Fruit fly (Drosophila melanogaster) whole organism, embryonic: ENCODE results near the gene Sptz.
A peak's percentile ranks its signal among the peaks of the same experiment; 100 is the strongest.

Experiments used
- Adf1 ChIP-seq: fragments of 200-800 bp; sonication (Bioruptor generic); IDR thresholded peaks from 2 replicates; pipeline ENCODE4 v1.3.6; 2022; ENCODE audit warnings: missing biosample characterization, missing genetic modification characterization
- CG10543 ChIP-seq: fragments of 200-800 bp; sonication (Bioruptor generic); optimal IDR thresholded peaks from 3 replicates; lab custom pipeline; 2017; ENCODE audit warnings: missing biosample characterization, mild to moderate bottlenecking, missing genetic modification characterization, moderate library complexity
- CG11398 ChIP-seq: fragments of 200-800 bp; sonication (Bioruptor generic); optimal IDR thresholded peaks from 2 replicates; lab custom pipeline; 2016; ENCODE audit warnings: missing biosample characterization, missing genetic modification characterization
- CG11504 ChIP-seq: fragments of 200-800 bp; sonication (Bioruptor generic); optimal IDR thresholded peaks from 3 replicates; lab custom pipeline; 2019; ENCODE audit warnings: missing biosample characterization, mild to moderate bottlenecking, missing genetic modification characterization, moderate library complexity
- CG12219 ChIP-seq: fragments of 200-800 bp; sonication (Bioruptor generic); optimal IDR thresholded peaks from 3 replicates; lab custom pipeline; 2018; ENCODE audit warnings: missing biosample characterization, mild to moderate bottlenecking, missing genetic modification characterization
- CG1233 ChIP-seq: fragments of 200-800 bp; sonication (Bioruptor generic); optimal IDR thresholded peaks from 4 replicates; lab custom pipeline; 2018; ENCODE audit warnings: missing biosample characterization, mild to moderate bottlenecking, missing genetic modification characterization
- CG13424 ChIP-seq: fragments of 200-800 bp; sonication (Bioruptor generic); optimal IDR thresholded peaks from 2 replicates; lab custom pipeline; 2019; ENCODE audit warnings: missing biosample characterization, mild to moderate bottlenecking, missing genetic modification characterization, moderate library complexity
- CG14667 ChIP-seq: fragments of 200-800 bp; sonication (Bioruptor generic); IDR thresholded peaks from 2 replicates; pipeline ENCODE4 v1.3.6; 2022; ENCODE audit warnings: missing biosample characterization, missing genetic modification characterization
- CG15073 ChIP-seq: fragments of 200-800 bp; sonication (Bioruptor generic); optimal IDR thresholded peaks from 2 replicates; lab custom pipeline; 2016; ENCODE audit warnings: missing biosample characterization, missing genetic modification characterization
- CG15514 ChIP-seq: fragments of 200-800 bp; sonication (Bioruptor generic); optimal IDR thresholded peaks from 3 replicates; lab custom pipeline; 2017; ENCODE audit warnings: missing biosample characterization, missing genetic modification characterization, mild to moderate bottlenecking, moderate library complexity, missing genetic modification reagents
- CG2120 ChIP-seq: fragments of 200-800 bp; sonication (Bioruptor generic); optimal IDR thresholded peaks from 3 replicates; lab custom pipeline; 2016; ENCODE audit warnings: missing biosample characterization, missing genetic modification characterization
- CG2199 ChIP-seq: fragments of 200-800 bp; sonication (Bioruptor generic); IDR thresholded peaks from 3 replicates; pipeline ENCODE4 v1.3.6; 2022; ENCODE audit warnings: missing biosample characterization, missing genetic modification characterization
- CG2678 ChIP-seq: fragments of 200-800 bp; sonication (Bioruptor generic); optimal IDR thresholded peaks from 3 replicates; lab custom pipeline; 2019; ENCODE audit warnings: missing biosample characterization, mild to moderate bottlenecking, missing genetic modification characterization, moderate library complexity
- CG32772 ChIP-seq: fragments of 200-800 bp; sonication (Bioruptor generic); IDR thresholded peaks from 2 replicates; pipeline ENCODE4 v1.3.6; 2022; ENCODE audit warnings: missing biosample characterization, missing genetic modification characterization
- CG3281 ChIP-seq: fragments of 200-800 bp; sonication (Bioruptor generic); optimal IDR thresholded peaks from 3 replicates; lab custom pipeline; 2017; ENCODE audit warnings: missing biosample characterization, mild to moderate bottlenecking, missing genetic modification characterization
- CG4328 ChIP-seq: fragments of 200-800 bp; sonication (Bioruptor generic); optimal IDR thresholded peaks from 3 replicates; lab custom pipeline; 2017; ENCODE audit warnings: missing biosample characterization, missing genetic modification reagents, missing genetic modification characterization
- CG6791 ChIP-seq: fragments of 200-800 bp; sonication (Bioruptor generic); IDR thresholded peaks from 3 replicates; pipeline ENCODE4 v1.3.6; 2022; ENCODE audit warnings: missing biosample characterization, missing genetic modification characterization; ENCODE audit not compliant: partially characterized antibody
- CG7357 ChIP-seq: fragments of 200-800 bp; sonication (Bioruptor generic); IDR thresholded peaks from 3 replicates; pipeline ENCODE4 v1.3.6; 2022; ENCODE audit warnings: missing biosample characterization, missing genetic modification characterization
- CHES-1-like ChIP-seq: fragments of 200-800 bp; sonication (Bioruptor generic); optimal IDR thresholded peaks from 2 replicates; lab custom pipeline; 2016; ENCODE audit warnings: missing biosample characterization, missing genetic modification characterization
- CTCF ChIP-seq: fragments of 200-800 bp; sonication (Bioruptor generic); optimal IDR thresholded peaks from 2 replicates; lab custom pipeline; 2017; ENCODE audit warnings: missing biosample characterization, mild to moderate bottlenecking, missing genetic modification characterization, moderate library complexity
- CkIIα-i1 ChIP-seq: fragments of 200-800 bp; sonication (Bioruptor generic); IDR thresholded peaks from 2 replicates; pipeline ENCODE4 v1.3.6; 2022; ENCODE audit warnings: missing biosample characterization, missing genetic modification characterization
- D19A ChIP-seq: fragments of 200-800 bp; optimal IDR thresholded peaks from 3 replicates; lab custom pipeline; 2019; ENCODE audit warnings: missing biosample characterization, mild to moderate bottlenecking, missing genetic modification characterization, moderate library complexity
- Doc2 ChIP-seq: fragments of 200-800 bp; sonication (Bioruptor generic); IDR thresholded peaks from 2 replicates; pipeline ENCODE4 v1.3.6; 2022; ENCODE audit warnings: missing biosample characterization, missing genetic modification characterization
- Dp ChIP-seq: fragments of 200-800 bp; sonication (Bioruptor generic); optimal IDR thresholded peaks from 2 replicates; lab custom pipeline; 2018; ENCODE audit warnings: missing biosample characterization, mild to moderate bottlenecking, missing genetic modification characterization, moderate library complexity
- Dref ChIP-seq: fragments of 200-800 bp; sonication (Bioruptor generic); IDR thresholded peaks from 2 replicates; pipeline ENCODE4 v1.3.6; 2022; ENCODE audit warnings: missing biosample characterization, missing genetic modification characterization
- Ets65A ChIP-seq: fragments of 200-800 bp; sonication (Bioruptor generic); peaks from one replicate; lab custom pipeline; 2016; ENCODE audit warnings: missing biosample characterization, missing genetic modification characterization
- HHEX ChIP-seq: fragments of 200-800 bp; sonication (Bioruptor generic); optimal IDR thresholded peaks from 3 replicates; lab custom pipeline; 2017; ENCODE audit warnings: missing biosample characterization, mild to moderate bottlenecking, missing genetic modification characterization, missing genetic modification reagents
- Hey ChIP-seq: fragments of 200-800 bp; sonication (Bioruptor generic); optimal IDR thresholded peaks from 3 replicates; lab custom pipeline; 2018; ENCODE audit warnings: missing biosample characterization, mild to moderate bottlenecking, missing genetic modification characterization
- Hmr ChIP-seq: fragments of 200-800 bp; sonication (Bioruptor generic); optimal IDR thresholded peaks from 3 replicates; lab custom pipeline; 2017; ENCODE audit warnings: mild to moderate bottlenecking, missing biosample characterization, missing genetic modification reagents, missing genetic modification characterization
- Max ChIP-seq: fragments of 200-800 bp; sonication (Bioruptor generic); optimal IDR thresholded peaks from 2 replicates; lab custom pipeline; 2016; ENCODE audit warnings: missing biosample characterization, mild to moderate bottlenecking, missing genetic modification characterization
- Med ChIP-seq: fragments of 200-800 bp; sonication (Bioruptor generic); peaks from one replicate; lab custom pipeline; 2016; ENCODE audit warnings: missing biosample characterization, missing genetic modification characterization, mild to moderate bottlenecking, inconsistent platforms, moderate library complexity
- Optix ChIP-seq: fragments of 200-800 bp; sonication (Bioruptor generic); IDR thresholded peaks from 3 replicates; pipeline ENCODE4 v1.3.6; 2022; ENCODE audit warnings: missing biosample characterization, missing genetic modification characterization
- Sry-δ ChIP-seq: fragments of 200-800 bp; sonication (Bioruptor generic); optimal IDR thresholded peaks from 2 replicates; lab custom pipeline; 2016; ENCODE audit warnings: missing biosample characterization, missing genetic modification characterization
- YL-1 ChIP-seq: fragments of 200-800 bp; sonication (Bioruptor generic); optimal IDR thresholded peaks from 3 replicates; lab custom pipeline; 2017; ENCODE audit warnings: missing biosample characterization, mild to moderate bottlenecking, missing genetic modification characterization
- ara ChIP-seq: fragments of 200-800 bp; sonication (Bioruptor generic); IDR thresholded peaks from 2 replicates; pipeline ENCODE4 v1.3.6; 2022; ENCODE audit warnings: missing biosample characterization, missing genetic modification characterization
- croc ChIP-seq: fragments of 200-800 bp; sonication (Bioruptor generic); conservative IDR thresholded peaks from 3 replicates; pipeline ENCODE4 v1.3.6; 2022; ENCODE audit warnings: missing biosample characterization, missing genetic modification characterization
- emc ChIP-seq: fragments of 200-800 bp; sonication (Bioruptor generic); optimal IDR thresholded peaks from 2 replicates; lab custom pipeline; 2016; ENCODE audit warnings: missing biosample characterization, missing genetic modification characterization
- gcm ChIP-seq: fragments of 200-800 bp; sonication (Bioruptor generic); optimal IDR thresholded peaks from 2 replicates; lab custom pipeline; 2019; ENCODE audit warnings: missing biosample characterization, mild to moderate bottlenecking, missing genetic modification characterization, moderate library complexity
- gsb ChIP-seq: fragments of 200-800 bp; sonication (Bioruptor generic); IDR thresholded peaks from 2 replicates; pipeline ENCODE4 v1.3.6; 2022; ENCODE audit warnings: missing biosample characterization, missing genetic modification characterization
- lilli ChIP-seq: fragments of 200-800 bp; sonication (Bioruptor generic); optimal IDR thresholded peaks from 3 replicates; lab custom pipeline; 2016; ENCODE audit warnings: missing biosample characterization, missing genetic modification characterization
- pita ChIP-seq: fragments of 200-800 bp; sonication (Bioruptor generic); optimal IDR thresholded peaks from 2 replicates; lab custom pipeline; 2017; ENCODE audit warnings: missing biosample characterization, mild to moderate bottlenecking, missing genetic modification characterization
- repo ChIP-seq: fragments of 200-800 bp; sonication (Bioruptor generic); optimal IDR thresholded peaks from 2 replicates; lab custom pipeline; 2016; ENCODE audit warnings: missing biosample characterization, missing genetic modification characterization
- sd ChIP-seq: fragments of 200-800 bp; sonication (Bioruptor generic); optimal IDR thresholded peaks from 3 replicates; lab custom pipeline; 2018; ENCODE audit warnings: missing biosample characterization, mild to moderate bottlenecking, missing genetic modification characterization, moderate library complexity
- sna ChIP-seq: fragments of 200-800 bp; sonication (Bioruptor generic); IDR thresholded peaks from 2 replicates; pipeline ENCODE4 v1.3.6; 2022; ENCODE audit warnings: missing biosample characterization, missing genetic modification characterization; ENCODE audit not compliant: partially characterized antibody
- sr ChIP-seq: fragments of 200-800 bp; sonication (Bioruptor generic); IDR thresholded peaks from 3 replicates; pipeline ENCODE4 v1.3.6; 2022; ENCODE audit warnings: missing biosample characterization, missing genetic modification characterization
- ssp ChIP-seq: fragments of 200-800 bp; sonication (Bioruptor generic); IDR thresholded peaks from 2 replicates; pipeline ENCODE4 v1.3.6; 2022; ENCODE audit warnings: missing biosample characterization, missing genetic modification characterization
- tin ChIP-seq: fragments of 200-800 bp; sonication (Bioruptor generic); optimal IDR thresholded peaks from 3 replicates; lab custom pipeline; 2016; ENCODE audit warnings: missing biosample characterization, missing genetic modification characterization
- tio ChIP-seq: fragments of 200-800 bp; sonication (Bioruptor generic); optimal IDR thresholded peaks from 2 replicates; lab custom pipeline; 2017; ENCODE audit warnings: missing biosample characterization, missing genetic modification characterization, inconsistent platforms
- usp ChIP-seq: fragments of >200 bp; optimal IDR thresholded peaks from 2 replicates; lab custom pipeline; 2017; ENCODE audit warnings: missing biosample characterization, missing genetic modification characterization
- wek ChIP-seq: fragments of 200-800 bp; sonication (Bioruptor generic); optimal IDR thresholded peaks from 3 replicates; lab custom pipeline; 2018; ENCODE audit warnings: missing biosample characterization, mild to moderate bottlenecking, missing genetic modification characterization, moderate library complexity
- zfh1 ChIP-seq: fragments of 200-800 bp; sonication (Bioruptor generic); IDR thresholded peaks from 3 replicates; pipeline ENCODE4 v1.3.6; 2022; ENCODE audit warnings: missing biosample characterization, missing genetic modification characterization

The Sptz gene

DNA sequence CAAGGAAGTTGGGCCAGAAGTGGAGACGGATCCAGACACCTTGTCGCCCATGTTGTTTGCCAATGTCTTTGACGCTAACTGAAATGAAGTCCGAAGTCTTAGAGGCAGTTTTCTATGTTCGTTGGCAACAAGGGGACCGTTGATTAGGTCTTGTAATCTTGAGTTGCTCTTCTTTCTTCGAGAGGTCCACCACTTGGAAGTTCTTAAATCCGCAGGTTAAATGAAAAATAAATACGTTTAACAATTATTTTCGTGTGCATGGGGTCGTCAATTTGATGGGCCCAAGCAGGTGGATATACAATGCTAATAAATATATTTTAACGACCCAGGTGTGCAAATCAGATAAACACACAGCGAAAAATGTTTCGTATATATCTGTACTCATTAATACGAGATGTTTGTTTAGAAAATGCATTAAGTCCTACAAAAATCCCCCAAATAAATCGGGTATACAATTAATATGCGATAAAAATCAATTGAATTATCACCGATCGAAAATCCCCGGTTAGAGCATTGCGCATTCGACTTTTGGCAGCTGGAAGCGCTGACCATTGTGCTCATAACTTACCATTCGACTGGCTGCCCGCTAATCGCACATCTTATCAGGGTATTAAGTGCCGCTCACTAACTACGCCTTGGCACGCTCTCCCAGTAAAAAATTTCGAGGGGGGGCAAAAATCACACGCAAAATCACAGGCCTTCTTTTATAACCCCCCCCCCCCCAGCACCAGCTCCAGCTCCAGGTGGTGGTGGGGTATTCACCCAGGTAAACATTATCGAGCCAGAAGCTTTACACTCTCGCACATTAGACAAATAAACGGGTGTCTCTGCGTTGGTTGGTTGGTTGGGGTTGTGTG is 38.8 kb downstream of the Sptz start, which contains the start of gene PGRP-LB (continued):
- no peak for TF ChIP-seq Dref (GFP tag; lab: Robert Waterston, UW)
- TF ChIP-seq CG1233 (GFP tag; lab: Kevin White, UChicago) = no peak
- no peak for TF ChIP-seq Doc2
- TF ChIP-seq CG7357 (GFP tag; lab: Robert Waterston, UW) = no peak
- TF ChIP-seq HHEX = no peak
- peak; percentile 9 for TF ChIP-seq tio (GFP tag; lab: Kevin White, UChicago)
- no peak for TF ChIP-seq CkIIα-i1
- no peak for TF ChIP-seq ssp
- no peak for TF ChIP-seq CG15073 (GFP tag; lab: Kevin White, UChicago)
- no peak for TF ChIP-seq gsb (GFP tag; lab: Robert Waterston, UW)
- TF ChIP-seq CG10543 (GFP tag; lab: Kevin White, UChicago) = peak; percentile 14
- no peak for TF ChIP-seq pita (GFP tag; lab: Kevin White, UChicago)
- TF ChIP-seq CG11398 = no peak
- TF ChIP-seq zfh1 (GFP tag; lab: Robert Waterston, UW) = no peak
- TF ChIP-seq CG11504 (tag; lab: Kevin White, UChicago) = peak; percentile 45
- no peak for TF ChIP-seq CTCF (GFP tag; lab: Kevin White, UChicago)
- TF ChIP-seq Med (GFP tag; lab: Kevin White, UChicago) = peak; percentile 41
- TF ChIP-seq gcm (GFP tag; lab: Kevin White, UChicago) = no peak
- TF ChIP-seq CG12219 = no peak
- TF ChIP-seq croc (GFP tag; lab: Robert Waterston, UW) = no peak
- no peak for TF ChIP-seq usp
- TF ChIP-seq sna (GFP tag; lab: Robert Waterston, UW) = no peak
- peak; percentile 22 for TF ChIP-seq CG3281 (GFP tag; lab: Kevin White, UChicago)
- no peak for TF ChIP-seq CG6791 (GFP tag; lab: Robert Waterston, UW)
- no peak for TF ChIP-seq YL-1 (GFP tag; lab: Kevin White, UChicago)
- TF ChIP-seq Hey (tag; lab: Kevin White, UChicago) = peak; percentile 30
- TF ChIP-seq CG2678 = peak; percentile 49
- TF ChIP-seq Sry-δ (GFP tag; lab: Kevin White, UChicago) = no peak
- peak; percentile 50 for TF ChIP-seq Hmr (GFP tag; lab: Kevin White, UChicago)
- peak; percentile 75 for TF ChIP-seq CG2120 (GFP tag; lab: Kevin White, UChicago)
- TF ChIP-seq sd (tag; lab: Kevin White, UChicago) = peak; percentile 54
- no peak for TF ChIP-seq Dp
- no peak for TF ChIP-seq sr
- no peak for TF ChIP-seq CG32772 (GFP tag; lab: Robert Waterston, UW)
- TF ChIP-seq CG13424 = peak; percentile 14
- TF ChIP-seq CG4328 (GFP tag; lab: Kevin White, UChicago) = no peak
- TF ChIP-seq D19A = peak; percentile 86
- TF ChIP-seq Optix (GFP tag; lab: Robert Waterston, UW) = no peak
- TF ChIP-seq CG14667 (GFP tag; lab: Robert Waterston, UW) = 0 out of 2 replicates have a peak, but pooled peaks have one; percentile 9
- no peak for TF ChIP-seq Max (GFP tag; lab: Kevin White, UChicago)
- no peak for TF ChIP-seq CG15514
- TF ChIP-seq lilli (GFP tag; lab: Kevin White, UChicago) = peak; percentile 44
- peak; percentile 32; the same call in 1 of the 2 replicates for TF ChIP-seq Adf1 (GFP tag; lab: Robert Waterston, UW)
- peak; percentile 91 for TF ChIP-seq Ets65A (GFP tag; lab: Kevin White, UChicago)
- TF ChIP-seq emc (GFP tag; lab: Kevin White, UChicago) = no peak
- TF ChIP-seq repo (GFP tag; lab: Kevin White, UChicago) = no peak
- no peak for TF ChIP-seq ara (GFP tag; lab: Robert Waterston, UW)
- TF ChIP-seq CG2199 (GFP tag; lab: Robert Waterston, UW) = no peak
- TF ChIP-seq CHES-1-like (GFP tag; lab: Kevin White, UChicago) = no peak
- TF ChIP-seq wek (GFP tag; lab: Kevin White, UChicago) = no peak
- no peak for TF ChIP-seq tin (GFP tag; lab: Kevin White, UChicago)
